Fruit fly (Drosophila melanogaster): ENCODE measurements around the gene Kul.

DNA sequence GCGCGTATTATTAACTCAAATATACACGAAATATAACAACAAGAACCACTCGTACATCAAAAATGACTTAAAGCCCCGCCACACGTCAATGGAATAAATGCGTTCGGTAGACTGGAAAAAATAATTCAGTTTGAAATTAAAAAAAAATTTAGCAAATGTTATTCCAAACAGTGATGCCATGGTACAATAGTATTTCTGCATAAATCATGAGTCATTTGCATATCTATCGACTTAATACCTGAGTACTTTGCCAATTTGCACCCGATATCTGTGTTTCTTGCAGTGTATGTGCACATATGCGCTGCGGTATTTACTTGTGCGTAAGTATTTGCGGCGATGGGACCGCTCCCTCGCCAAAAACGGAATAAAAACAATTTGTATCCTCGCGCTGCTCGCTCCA lies 37.5 kb downstream of the Kul start:
- peak; percentile 83 for TF ChIP-seq CG15710 (tag; optimal IDR thresholded peaks at IDR 0.05)
- TF ChIP-seq CG13204 (GFP tag; optimal IDR thresholded peaks at IDR 0.05) = peak; percentile 36
- peak; percentile 51 for TF ChIP-seq EcR (GFP tag; optimal IDR thresholded peaks at IDR 0.05)
- peak; percentile 56 for TF ChIP-seq CG12605 (GFP tag; IDR thresholded peaks at IDR 0.05)
- TF ChIP-seq CG32121 (GFP tag; IDR thresholded peaks at IDR 0.05) = peak; percentile 58
- TF ChIP-seq CG4496 (GFP tag; IDR thresholded peaks at IDR 0.05) = peak; percentile 85

Data from whole organism, pupa.